Worm (Caenorhabditis elegans): ENCODE data around the gene srh-169.

srh-169 gene

ce11 chrV:4018591-4018990 is 29.1 kb upstream of the srh-169 start:
- TF ChIP-seq elt-1 (tag; optimal IDR thresholded peaks at IDR 0.05): no peak

ce11 chrV:4019188-4019587 is 28.5 kb upstream of the srh-169 start, which contains the start of gene K09D9.3:
Gene K09D9.3 (plus strand): TSS chrV:4019488.
- no peak for TF ChIP-seq elt-3 (tag; optimal IDR thresholded peaks at IDR 0.05)
- TF ChIP-seq elt-1 (tag; optimal IDR thresholded peaks at IDR 0.05): no peak
- TF ChIP-seq nhr-11 (tag; optimal IDR thresholded peaks at IDR 0.05): no peak
- no peak for TF ChIP-seq nfya-1 (tag; optimal IDR thresholded peaks at IDR 0.05; ENCODE audit: insufficient read depth)
- no peak for TF ChIP-seq tbx-2 (tag; optimal IDR thresholded peaks at IDR 0.05)
- no peak for TF ChIP-seq lin-39 (tag; optimal IDR thresholded peaks at IDR 0.05)
- TF ChIP-seq elt-2 (tag; optimal IDR thresholded peaks at IDR 0.05): no peak
- no peak for TF ChIP-seq lin-15B (tag; optimal IDR thresholded peaks at IDR 0.05)
- TF ChIP-seq ama-1 (optimal IDR thresholded peaks at IDR 0.05): no peak
- no peak for TF ChIP-seq fkh-2 (tag; optimal IDR thresholded peaks at IDR 0.05)
- no peak for TF ChIP-seq pha-4 (tag; optimal IDR thresholded peaks at IDR 0.05)
- TF ChIP-seq daf-12 (tag; optimal IDR thresholded peaks at IDR 0.05): no peak
- no peak for TF ChIP-seq nhr-25 (tag; optimal IDR thresholded peaks at IDR 0.05)
- TF ChIP-seq nhr-67 (tag; optimal IDR thresholded peaks at IDR 0.05): no peak
- TF ChIP-seq zag-1 (tag; optimal IDR thresholded peaks at IDR 0.05): no peak
- no peak for TF ChIP-seq unc-39 (tag; optimal IDR thresholded peaks at IDR 0.05)
- no peak for TF ChIP-seq ceh-28 (tag; optimal IDR thresholded peaks at IDR 0.05)

- TF ChIP-seq lsy-12 (tag; optimal IDR thresholded peaks at IDR 0.05) (no peak), ZK546.5 (tag; optimal IDR thresholded peaks at IDR 0.05) (no peak), aly-2 (tag; optimal IDR thresholded peaks at IDR 0.05) (no peak), unc-62 (GFP tag; optimal IDR thresholded peaks at IDR 0.05) (no peak), zag-1 (tag; optimal IDR thresholded peaks at IDR 0.05) (no peak), daf-12 (tag; optimal IDR thresholded peaks at IDR 0.05) (no peak), tbx-2 (tag; optimal IDR thresholded peaks at IDR 0.05) (no peak), nhr-11 (tag; optimal IDR thresholded peaks at IDR 0.05) (no peak), nhr-28 (tag; optimal IDR thresholded peaks at IDR 0.05) (no peak)
These were observed 25.9 kb upstream of the srh-169 start, which contains the start of gene K09D9.14 for ce11 chrV:4021776-4022175. Gene K09D9.14 (minus strand): TSS chrV:4021876.

- TF ChIP-seq nfya-1 (tag; optimal IDR thresholded peaks at IDR 0.05; ENCODE audit: insufficient read depth): no peak
- no peak for TF ChIP-seq nhr-237 (tag; optimal IDR thresholded peaks at IDR 0.05)
- TF ChIP-seq pqm-1 (tag; optimal IDR thresholded peaks at IDR 0.05): no peak
- no peak for TF ChIP-seq zag-1 (tag; optimal IDR thresholded peaks at IDR 0.05)
- no peak for TF ChIP-seq R02D3.7 (tag; optimal IDR thresholded peaks at IDR 0.05)
- TF ChIP-seq unc-62 (GFP tag; optimal IDR thresholded peaks at IDR 0.05): no peak
- TF ChIP-seq ama-1 (optimal IDR thresholded peaks at IDR 0.05): no peak
- TF ChIP-seq hmg-11 (tag; optimal IDR thresholded peaks at IDR 0.05): no peak
- TF ChIP-seq pha-4 (tag; optimal IDR thresholded peaks at IDR 0.05): no peak
- TF ChIP-seq ztf-11 (tag; optimal IDR thresholded peaks at IDR 0.05): no peak
- TF ChIP-seq nhr-77 (tag; optimal IDR thresholded peaks at IDR 0.05): no peak
- no peak for TF ChIP-seq snpc-4 (tag; optimal IDR thresholded peaks at IDR 0.05)
- TF ChIP-seq skn-1 (tag; optimal IDR thresholded peaks at IDR 0.05): no peak
- no peak for TF ChIP-seq nhr-25 (tag; optimal IDR thresholded peaks at IDR 0.05)
- TF ChIP-seq ceh-82 (tag; optimal IDR thresholded peaks at IDR 0.05): no peak
- no peak for TF ChIP-seq lsy-12 (tag; optimal IDR thresholded peaks at IDR 0.05)
- no peak for TF ChIP-seq fos-1 (tag; optimal IDR thresholded peaks at IDR 0.05)
- TF ChIP-seq jun-1 (tag; optimal IDR thresholded peaks at IDR 0.05): no peak
These were observed 25.3 kb upstream of the srh-169 start, which contains the start of gene cyp-35A3 for ce11 chrV:4022309-4022708. Gene cyp-35A3 (plus strand): TSS chrV:4022609.

ce11 chrV:4024777-4025176 is 22.9 kb upstream of the srh-169 start, which contains the start of gene K09D9.1:
Gene K09D9.1 (plus strand): TSS chrV:4025047.
- TF ChIP-seq mml-1 (tag; optimal IDR thresholded peaks at IDR 0.05): no peak
- peak; percentile 92 for TF ChIP-seq elt-2 (tag; optimal IDR thresholded peaks at IDR 0.05)
- TF ChIP-seq jun-1 (tag; optimal IDR thresholded peaks at IDR 0.05): peak; percentile 64
- no peak for TF ChIP-seq R02D3.7 (tag; optimal IDR thresholded peaks at IDR 0.05)
- TF ChIP-seq egl-5 (tag; optimal IDR thresholded peaks at IDR 0.05): no peak
- TF ChIP-seq egl-27 (tag; optimal IDR thresholded peaks at IDR 0.05): no peak
- TF ChIP-seq pqm-1 (tag; optimal IDR thresholded peaks at IDR 0.05): peak; percentile 81

All from whole organism, L3 larva.